Fruit fly (Drosophila melanogaster): ENCODE measurements around the gene Dok.

The Dok gene

DNA sequence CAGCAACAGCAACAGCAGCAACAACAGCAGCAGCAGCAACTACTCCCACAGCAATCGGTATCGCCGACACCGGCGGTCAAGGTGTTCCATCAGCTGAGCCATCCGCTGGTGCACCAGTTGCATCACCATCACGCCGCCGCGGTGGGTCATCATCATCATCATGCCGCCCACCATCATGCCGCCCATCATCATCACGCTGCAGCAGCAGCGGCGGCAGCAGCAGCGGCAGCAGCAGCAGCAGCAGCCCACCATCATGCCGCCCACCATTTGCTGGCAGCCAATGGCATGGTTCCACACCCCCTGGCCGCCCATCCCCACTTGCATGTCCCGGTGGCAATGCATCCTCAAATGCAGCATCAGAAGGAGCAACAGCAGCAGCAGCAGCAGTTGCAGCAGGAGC is 15.2 kb upstream of the Dok start:
- no peak for TF ChIP-seq EcR (GFP tag; optimal IDR thresholded peaks at IDR 0.05)

DNA sequence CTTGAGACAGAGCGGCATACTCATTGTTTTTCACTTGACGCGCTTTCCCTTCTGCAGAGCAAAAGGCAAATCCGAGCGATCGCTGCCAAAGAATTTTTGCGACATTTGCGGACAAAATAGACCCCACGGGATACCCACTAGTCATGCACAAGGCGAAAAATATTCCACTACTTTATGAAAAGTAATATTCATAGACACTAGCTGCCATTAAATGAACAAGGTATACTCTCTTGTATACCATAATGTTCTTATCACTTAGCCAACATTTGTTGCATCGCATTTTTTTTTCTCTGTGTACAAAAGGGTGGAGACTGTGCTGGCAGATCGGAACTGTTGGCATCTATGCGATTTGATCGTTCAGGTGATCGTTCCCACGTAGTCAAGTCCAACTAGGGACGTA is 11.6 kb upstream of the Dok start:
- TF ChIP-seq CG14655 (GFP tag; optimal IDR thresholded peaks at IDR 0.05) (peak; percentile 43), Ets98B (GFP tag; IDR thresholded peaks at IDR 0.05) (peak; percentile 57), CG17806 (tag; optimal IDR thresholded peaks at IDR 0.05) (peak; percentile 21), CG13204 (GFP tag; optimal IDR thresholded peaks at IDR 0.05) (no peak), Snoo (tag; optimal IDR thresholded peaks at IDR 0.05) (no peak), CG4496 (GFP tag; IDR thresholded peaks at IDR 0.05) (peak; percentile 61; the same call in 2 of the 3 replicates), CG10348 (GFP tag; IDR thresholded peaks at IDR 0.05) (no peak), CG15710 (tag; optimal IDR thresholded peaks at IDR 0.05) (no peak), CG12605 (GFP tag; IDR thresholded peaks at IDR 0.05) (no peak; the same call in 1 of the 2 replicates), CG8159 (tag; optimal IDR thresholded peaks at IDR 0.05) (no peak), CG9948 (tag; optimal IDR thresholded peaks at IDR 0.05) (peak; percentile 8), D1 (tag; optimal IDR thresholded peaks at IDR 0.05) (no peak), CG32121 (GFP tag; IDR thresholded peaks at IDR 0.05) (peak; percentile 67), CG34367 (tag; optimal IDR thresholded peaks at IDR 0.05) (no peak), Pif1B (GFP tag; optimal IDR thresholded peaks at IDR 0.05) (no peak), CG8301 (tag; optimal IDR thresholded peaks at IDR 0.05) (peak; percentile 45), fd96Ca (GFP tag; IDR thresholded peaks at IDR 0.05) (peak; percentile 75), gl (tag; optimal IDR thresholded peaks at IDR 0.05) (no peak), EcR (GFP tag; optimal IDR thresholded peaks at IDR 0.05) (no peak), rn (GFP tag; IDR thresholded peaks at IDR 0.05) (no peak), Pif1A (GFP tag; optimal IDR thresholded peaks at IDR 0.05) (no peak)

DNA sequence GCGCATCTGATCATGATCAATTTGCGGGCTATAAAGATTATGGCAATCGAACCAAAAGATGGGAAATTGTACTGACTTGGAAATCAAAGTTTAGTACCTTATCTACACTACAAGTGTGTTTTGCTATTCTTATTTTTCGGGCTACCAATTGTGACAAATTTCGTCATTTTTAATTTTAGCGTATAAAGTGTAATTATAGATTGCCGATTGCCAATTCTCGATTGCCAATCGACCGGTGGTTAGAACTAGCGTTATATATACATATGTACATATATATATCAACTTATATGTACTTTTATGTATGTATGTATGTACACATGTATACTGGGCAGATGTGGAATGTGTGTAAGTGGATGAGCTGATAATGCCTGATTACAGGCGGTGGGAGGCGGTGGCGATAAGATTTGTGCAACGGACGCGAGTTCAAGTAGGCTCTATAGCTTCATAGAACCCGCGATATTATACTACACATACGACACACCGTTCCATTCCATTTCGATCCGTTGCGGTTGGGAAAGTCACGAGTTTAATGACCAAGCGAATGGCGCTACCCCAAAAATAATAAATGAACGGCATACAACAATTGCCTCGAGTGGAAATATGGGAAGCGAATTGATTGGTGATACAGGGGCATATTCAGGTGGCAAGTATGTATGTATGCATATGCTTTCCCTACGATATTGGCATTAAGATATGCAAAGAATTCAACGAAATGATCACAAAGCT is 7.9 kb upstream of the Dok start:
- TF ChIP-seq rn (GFP tag; IDR thresholded peaks at IDR 0.05) (no peak), Pif1B (GFP tag; optimal IDR thresholded peaks at IDR 0.05) (no peak)

DNA sequence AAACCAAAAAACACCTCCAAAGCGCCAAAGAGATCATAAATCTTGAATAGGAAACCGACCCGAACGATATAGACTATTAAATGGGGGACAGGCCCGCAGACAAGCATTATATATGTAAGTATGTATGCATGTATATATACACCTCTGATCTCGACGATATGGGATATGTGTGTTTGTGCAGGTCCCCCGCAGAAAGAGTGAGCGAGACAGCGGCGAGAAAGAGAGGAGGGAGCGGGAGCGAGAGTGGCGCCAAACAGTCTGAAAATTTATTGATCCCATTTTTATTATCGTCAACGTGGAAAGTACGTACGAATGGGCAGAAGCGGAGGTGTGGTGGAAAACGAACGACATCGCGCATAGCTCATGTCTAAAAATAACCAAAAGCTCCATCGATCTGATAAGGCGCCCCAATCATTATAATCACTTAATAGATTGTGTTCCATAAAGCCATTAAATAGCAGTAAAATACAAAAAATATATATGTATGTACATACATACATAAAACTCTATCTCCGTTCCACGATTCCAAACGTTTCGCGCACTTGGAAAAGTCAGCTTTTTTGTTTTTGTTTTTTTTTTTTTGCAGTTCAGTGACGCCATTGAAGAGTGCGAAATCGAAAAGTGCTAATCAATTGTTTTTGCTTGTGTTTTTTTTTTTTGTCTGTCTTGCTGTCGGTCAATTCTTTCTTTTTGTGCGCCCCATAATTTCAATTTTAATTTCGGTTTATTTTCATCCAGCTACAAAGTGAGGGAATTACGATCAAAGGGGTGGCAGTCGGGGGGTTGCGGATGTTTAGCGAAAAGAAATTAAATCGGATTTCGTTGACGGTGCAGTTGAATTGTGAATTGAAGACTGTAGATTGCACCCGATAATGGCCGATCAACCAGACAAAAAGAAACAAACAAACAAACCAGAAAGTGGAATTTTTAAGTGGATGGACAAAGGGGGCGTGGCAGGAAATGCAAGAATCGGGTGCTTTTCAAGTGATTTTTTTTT is 6.5 kb upstream of the Dok start:
- no peak for TF ChIP-seq EcR (GFP tag; optimal IDR thresholded peaks at IDR 0.05)
- no peak for TF ChIP-seq CG14655 (GFP tag; optimal IDR thresholded peaks at IDR 0.05)
- TF ChIP-seq CG32121 (GFP tag; IDR thresholded peaks at IDR 0.05): no peak
- TF ChIP-seq CG34367 (tag; optimal IDR thresholded peaks at IDR 0.05): no peak
- no peak for TF ChIP-seq D1 (tag; optimal IDR thresholded peaks at IDR 0.05)
- no peak for TF ChIP-seq Pif1B (GFP tag; optimal IDR thresholded peaks at IDR 0.05)
- TF ChIP-seq CG13204 (GFP tag; optimal IDR thresholded peaks at IDR 0.05): no peak
- TF ChIP-seq CG17806 (tag; optimal IDR thresholded peaks at IDR 0.05): no peak
- TF ChIP-seq CG4496 (GFP tag; IDR thresholded peaks at IDR 0.05): no peak
- TF ChIP-seq CG12605 (GFP tag; IDR thresholded peaks at IDR 0.05): no peak
- TF ChIP-seq CG8159 (tag; optimal IDR thresholded peaks at IDR 0.05): no peak
- no peak for TF ChIP-seq Pif1A (GFP tag; optimal IDR thresholded peaks at IDR 0.05)
- no peak for TF ChIP-seq gl (tag; optimal IDR thresholded peaks at IDR 0.05)

DNA sequence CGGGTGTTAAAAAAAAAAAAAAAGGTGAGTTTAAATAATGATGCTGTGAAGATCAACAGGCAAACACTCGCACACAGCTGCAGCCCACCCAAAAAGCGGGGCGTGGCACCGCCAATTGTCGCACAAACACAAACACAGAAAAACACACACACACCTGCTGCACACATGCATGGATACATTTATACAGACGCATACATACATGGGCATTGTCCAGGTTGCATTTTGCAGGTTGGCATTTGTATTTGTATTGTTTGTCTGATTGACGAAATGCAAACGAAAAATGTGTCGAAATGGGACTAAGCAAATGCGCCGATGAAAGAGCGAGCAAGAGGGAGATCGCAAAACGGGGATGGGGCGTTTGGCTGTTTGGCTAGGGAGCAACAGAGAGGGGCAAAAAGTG is 5.5 kb upstream of the Dok start:
- TF ChIP-seq CG15710 (tag; optimal IDR thresholded peaks at IDR 0.05) (no peak), CG12605 (GFP tag; IDR thresholded peaks at IDR 0.05) (no peak), CG8301 (tag; optimal IDR thresholded peaks at IDR 0.05) (no peak), Ets98B (GFP tag; IDR thresholded peaks at IDR 0.05) (no peak), CG14655 (GFP tag; optimal IDR thresholded peaks at IDR 0.05) (no peak), CG8159 (tag; optimal IDR thresholded peaks at IDR 0.05) (no peak), CG34367 (tag; optimal IDR thresholded peaks at IDR 0.05) (no peak), Pif1B (GFP tag; optimal IDR thresholded peaks at IDR 0.05) (no peak), CG13204 (GFP tag; optimal IDR thresholded peaks at IDR 0.05) (no peak), CG10348 (GFP tag; IDR thresholded peaks at IDR 0.05) (no peak), EcR (GFP tag; optimal IDR thresholded peaks at IDR 0.05) (no peak)

DNA sequence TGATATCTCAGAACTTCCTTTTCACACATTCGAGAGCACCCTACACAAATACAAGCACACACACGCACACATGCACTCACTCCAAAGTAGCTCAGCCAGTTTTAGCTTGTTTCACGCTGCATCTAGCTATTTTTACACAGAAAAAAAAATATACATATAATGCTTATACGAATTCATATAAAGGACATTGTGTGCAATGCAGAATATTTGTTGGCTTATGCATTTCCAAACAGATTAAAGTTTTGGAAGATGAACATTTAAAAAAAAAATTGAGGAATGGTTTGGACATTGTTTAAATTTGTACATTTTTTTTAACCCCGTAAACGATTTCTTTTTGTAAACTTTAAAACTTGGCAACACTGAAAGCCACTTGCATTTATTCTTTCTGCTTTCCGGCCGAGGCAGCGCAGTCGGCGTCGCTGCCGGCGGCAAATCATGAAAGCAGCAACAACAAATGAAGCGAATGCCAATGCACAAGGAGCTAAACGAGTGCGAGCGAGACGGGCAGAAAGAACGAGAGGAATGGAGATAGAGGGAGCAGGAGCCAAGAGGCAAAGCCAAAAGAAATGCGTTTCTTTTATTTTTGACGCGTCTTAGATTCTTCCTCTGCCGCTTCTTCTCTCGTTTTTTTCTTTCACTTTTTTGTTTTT is 4.8 kb upstream of the Dok start:
- 0 out of 3 replicates have a peak, but pooled peaks have one; percentile 55 for TF ChIP-seq fd96Ca (GFP tag; IDR thresholded peaks at IDR 0.05)
- TF ChIP-seq rn (GFP tag; IDR thresholded peaks at IDR 0.05): no peak
- TF ChIP-seq EcR (GFP tag; optimal IDR thresholded peaks at IDR 0.05): no peak
- TF ChIP-seq CG32121 (GFP tag; IDR thresholded peaks at IDR 0.05): peak; percentile 52
- TF ChIP-seq CG9948 (tag; optimal IDR thresholded peaks at IDR 0.05): peak; percentile 88
- no peak for TF ChIP-seq CG10348 (GFP tag; IDR thresholded peaks at IDR 0.05)
- peak; percentile 81 for TF ChIP-seq Snoo (tag; optimal IDR thresholded peaks at IDR 0.05)
- peak; percentile 89 for TF ChIP-seq CG8159 (tag; optimal IDR thresholded peaks at IDR 0.05)
- peak; percentile 86 for TF ChIP-seq CG15710 (tag; optimal IDR thresholded peaks at IDR 0.05)
- TF ChIP-seq CG4496 (GFP tag; IDR thresholded peaks at IDR 0.05): peak; percentile 47
- peak; percentile 85 for TF ChIP-seq CG8301 (tag; optimal IDR thresholded peaks at IDR 0.05)
- TF ChIP-seq CG17806 (tag; optimal IDR thresholded peaks at IDR 0.05): peak; percentile 88
- peak; percentile 52 for TF ChIP-seq CG13204 (GFP tag; optimal IDR thresholded peaks at IDR 0.05)
- no peak for TF ChIP-seq CG12605 (GFP tag; IDR thresholded peaks at IDR 0.05)
- TF ChIP-seq Pif1A (GFP tag; optimal IDR thresholded peaks at IDR 0.05): peak; percentile 76
- TF ChIP-seq CG14655 (GFP tag; optimal IDR thresholded peaks at IDR 0.05): peak; percentile 93
- peak; percentile 85 for TF ChIP-seq CG34367 (tag; optimal IDR thresholded peaks at IDR 0.05)
- TF ChIP-seq gl (tag; optimal IDR thresholded peaks at IDR 0.05): peak; percentile 55
- no peak; the same call in 1 of the 2 replicates for TF ChIP-seq Ets98B (GFP tag; IDR thresholded peaks at IDR 0.05)
- peak; percentile 63 for TF ChIP-seq Pif1B (GFP tag; optimal IDR thresholded peaks at IDR 0.05)
- peak; percentile 86 for TF ChIP-seq D1 (tag; optimal IDR thresholded peaks at IDR 0.05)
